Worm (Caenorhabditis elegans) whole organism, L4 larva: ENCODE measurements around the gene fbxc-52.

ENCODE experiments used
- D1046.2 ChIP-seq: fragments of 200-800 bp; sonication (Bioruptor generic); IDR thresholded peaks from 2 replicates; pipeline ENCODE4 v1.3.6; 2022; ENCODE audit warnings: missing genetic modification characterization, missing compliant biosample characterization
- F26F4.8 ChIP-seq: fragments of 200-800 bp; sonication (Bioruptor generic); conservative IDR thresholded peaks from 2 replicates; pipeline ENCODE4 v1.3.6; 2022; ENCODE audit warnings: missing genetic modification characterization, missing compliant biosample characterization
- F37D6.2 ChIP-seq: sonication (generic microtip); optimal IDR thresholded peaks from 2 replicates; lab custom pipeline; 2016; ENCODE audit warnings: mild to moderate bottlenecking, missing genetic modification characterization, missing compliant biosample characterization
- F44E2.7 ChIP-seq: fragments of 200-800 bp; sonication (Bioruptor generic); IDR thresholded peaks from 2 replicates; pipeline ENCODE4 v2.1.2; 2022; ENCODE audit warnings: missing genetic modification characterization, missing compliant biosample characterization
- F49E8.2 ChIP-seq: sonication (generic microtip); optimal IDR thresholded peaks from 2 replicates; lab custom pipeline; 2016; ENCODE audit warnings: missing compliant biosample characterization, mild to moderate bottlenecking, missing genetic modification characterization, borderline replicate concordance
- T26A8.4 ChIP-seq: fragments of 200-800 bp; sonication (Bioruptor generic); IDR thresholded peaks from 2 replicates; pipeline ENCODE4 v1.3.6; 2022; ENCODE audit warnings: missing genetic modification characterization, missing compliant biosample characterization
- Y48G9A.11 ChIP-seq: fragments of 200-800 bp; sonication (Bioruptor generic); IDR thresholded peaks from 2 replicates; pipeline ENCODE4 v1.3.6; 2022; ENCODE audit warnings: missing genetic modification reagents, missing genetic modification characterization, missing compliant biosample characterization
- Y5F2A.4 ChIP-seq: fragments of 200-800 bp; sonication (Bioruptor generic); optimal IDR thresholded peaks from 2 replicates; lab custom pipeline; 2018; ENCODE audit warnings: mild to moderate bottlenecking, missing genetic modification characterization, missing compliant biosample characterization
- Y75B8A.6 ChIP-seq: fragments of 200-800 bp; sonication (Bioruptor generic); IDR thresholded peaks from 2 replicates; pipeline ENCODE4 v1.3.6; 2022; ENCODE audit warnings: missing genetic modification reagents, missing genetic modification characterization, missing compliant biosample characterization
- ZK546.5 ChIP-seq, 2 experiments: sonication (generic microtip); optimal IDR thresholded peaks; 2 replicates each; lab custom pipeline; 2017; ENCODE audit warnings: missing biosample characterization in 2 of 2, missing genetic modification characterization in 2 of 2
- aha-1 ChIP-seq: fragments of 150-350 bp; peaks from one replicate; lab custom pipeline; 2014; ENCODE audit warnings: missing biosample characterization, missing genetic modification characterization
- attf-4 ChIP-seq: sonication (generic microtip); optimal IDR thresholded peaks from 3 replicates; lab custom pipeline; 2017; ENCODE audit warnings: missing biosample characterization, missing genetic modification characterization
- ceh-20 ChIP-seq: fragments of 200-800 bp; sonication (Bioruptor generic); IDR thresholded peaks from 2 replicates; pipeline ENCODE4 v1.3.6; 2022; ENCODE audit warnings: missing genetic modification reagents, missing genetic modification characterization, missing compliant biosample characterization
- ceh-32 ChIP-seq: sonication (generic microtip); optimal IDR thresholded peaks from 2 replicates; lab custom pipeline; 2016; ENCODE audit warnings: mild to moderate bottlenecking, missing genetic modification characterization, missing compliant biosample characterization; ENCODE audit not compliant: poor library complexity
- ces-1 ChIP-seq: fragments of 150-350 bp; sonication (generic microtip); optimal IDR thresholded peaks from 4 replicates; lab custom pipeline; 2014; ENCODE audit warnings: missing biosample characterization, missing genetic modification reagents, missing genetic modification characterization
- daf-16 ChIP-seq, 3 experiments: sonication (generic microtip); optimal IDR thresholded peaks; 2 replicates each; lab custom pipeline; 2016 to 2017; ENCODE audit warnings: missing genetic modification characterization in 3 of 3, missing genetic modification reagents in 3 of 3, mild to moderate bottlenecking in 2 of 3, missing compliant biosample characterization in 2 of 3, missing biosample characterization in 1 of 3, moderate library complexity in 1 of 3
- daf-8 ChIP-seq: fragments of 200-800 bp; sonication (Bioruptor generic); IDR thresholded peaks from 2 replicates; pipeline ENCODE4 v1.3.6; 2022; ENCODE audit warnings: missing genetic modification characterization, missing compliant biosample characterization
- dmd-9 ChIP-seq: fragments of 200-800 bp; sonication (Bioruptor generic); IDR thresholded peaks from 2 replicates; pipeline ENCODE4 v1.3.6; 2022; ENCODE audit warnings: missing genetic modification reagents, missing genetic modification characterization, missing compliant biosample characterization
- egl-27 ChIP-seq: sonication (generic microtip); optimal IDR thresholded peaks from 3 replicates; lab custom pipeline; 2017; ENCODE audit warnings: missing biosample characterization, missing genetic modification reagents, missing genetic modification characterization
- fos-1 ChIP-seq: fragments of 150-350 bp; optimal IDR thresholded peaks from 2 replicates; lab custom pipeline; 2014; ENCODE audit warnings: missing biosample characterization, missing genetic modification characterization
- hif-1 ChIP-seq, 2 experiments: sonication (generic microtip); optimal IDR thresholded peaks; 2 replicates each; lab custom pipeline; 2016 to 2017; ENCODE audit warnings: missing compliant biosample characterization in 2 of 2, missing genetic modification characterization in 2 of 2, missing genetic modification reagents in 2 of 2, missing genotype in 2 of 2, mild to moderate bottlenecking in 1 of 2
- hlh-11 ChIP-seq: fragments of 200-800 bp; sonication (Bioruptor generic); optimal IDR thresholded peaks from 2 replicates; lab custom pipeline; 2018; ENCODE audit warnings: mild to moderate bottlenecking, missing genetic modification characterization, missing compliant biosample characterization
- hlh-30 ChIP-seq: sonication (generic microtip); optimal IDR thresholded peaks from 2 replicates; lab custom pipeline; 2017; ENCODE audit warnings: antibody characterized with exemption, mild to moderate bottlenecking, missing genetic modification characterization, missing compliant biosample characterization; ENCODE audit not compliant: insufficient read depth
- jun-1 ChIP-seq: fragments of 150-350 bp; optimal IDR thresholded peaks from 2 replicates; lab custom pipeline; 2014; ENCODE audit warnings: missing biosample characterization, missing genetic modification reagents, missing genetic modification characterization
- lim-7 ChIP-seq: fragments of 200-800 bp; sonication (Bioruptor generic); IDR thresholded peaks from 2 replicates; pipeline ENCODE4 v1.3.6; 2022; ENCODE audit warnings: missing genetic modification characterization, missing compliant biosample characterization
- lin-1 ChIP-seq: fragments of 200-800 bp; sonication (Bioruptor generic); IDR thresholded peaks from 2 replicates; pipeline ENCODE4 v1.3.6; 2022; ENCODE audit warnings: missing genetic modification reagents, missing genetic modification characterization, missing compliant biosample characterization
- lin-13 ChIP-seq: fragments of 150-350 bp; optimal IDR thresholded peaks from 2 replicates; lab custom pipeline; 2014; ENCODE audit warnings: missing biosample characterization, missing genetic modification reagents, missing genetic modification characterization
- lin-29 ChIP-seq: fragments of 200-800 bp; sonication (Bioruptor generic); IDR thresholded peaks from 2 replicates; pipeline ENCODE4 v1.3.6; 2022; ENCODE audit warnings: missing genetic modification reagents, missing genetic modification characterization, missing compliant biosample characterization
- lin-38 ChIP-seq: fragments of 200-800 bp; sonication (Bioruptor generic); IDR thresholded peaks from 2 replicates; pipeline ENCODE4 v1.3.6; 2022; ENCODE audit warnings: missing genetic modification reagents, missing genetic modification characterization, missing compliant biosample characterization
- lin-39 ChIP-seq: fragments of 150-350 bp; optimal IDR thresholded peaks from 2 replicates; lab custom pipeline; 2014; ENCODE audit warnings: missing biosample characterization, missing genetic modification reagents, missing genetic modification characterization
- lir-3 ChIP-seq: sonication (generic microtip); optimal IDR thresholded peaks from 2 replicates; lab custom pipeline; 2016; ENCODE audit warnings: mild to moderate bottlenecking, missing genetic modification characterization, missing compliant biosample characterization
- lsy-2 ChIP-seq, 2 experiments: fragments of 150-350 bp in 1 of 2; sonication (generic microtip) in 1 of 2; optimal IDR thresholded peaks; 2 replicates each; lab custom pipeline; 2014 to 2017; ENCODE audit warnings: missing biosample characterization in 2 of 2, missing genetic modification characterization in 2 of 2
- madf-9 ChIP-seq: fragments of 200-800 bp; sonication (Bioruptor generic); conservative IDR thresholded peaks from 2 replicates; pipeline ENCODE4 v1.3.6; 2022; ENCODE audit warnings: missing genetic modification reagents, missing genetic modification characterization, missing compliant biosample characterization
- mdt-29 ChIP-seq: fragments of 200-800 bp; sonication (Bioruptor generic); IDR thresholded peaks from 2 replicates; pipeline ENCODE4 v1.3.6; 2022; ENCODE audit warnings: missing genetic modification reagents, missing genetic modification characterization, missing compliant biosample characterization
- mep-1 ChIP-seq: fragments of 150-350 bp; sonication (generic microtip); optimal IDR thresholded peaks from 3 replicates; lab custom pipeline; 2014; ENCODE audit warnings: missing biosample characterization, missing genetic modification characterization
- mes-2 ChIP-seq: sonication (generic microtip); optimal IDR thresholded peaks from 2 replicates; lab custom pipeline; 2016; ENCODE audit warnings: missing genotype, mild to moderate bottlenecking, missing genetic modification characterization, missing compliant biosample characterization; ENCODE audit not compliant: poor library complexity, severe bottlenecking
- nhr-10 ChIP-seq: fragments of 150-350 bp; optimal IDR thresholded peaks from 2 replicates; lab custom pipeline; 2014; ENCODE audit warnings: missing biosample characterization, missing genetic modification characterization
- nhr-111 ChIP-seq: fragments of 200-800 bp; sonication (Bioruptor generic); optimal IDR thresholded peaks from 2 replicates; lab custom pipeline; 2018; ENCODE audit warnings: mild to moderate bottlenecking, missing genetic modification characterization, missing compliant biosample characterization
- nhr-237 ChIP-seq: sonication (generic microtip); optimal IDR thresholded peaks from 2 replicates; lab custom pipeline; 2017; ENCODE audit warnings: missing biosample characterization, missing genetic modification characterization
- nhr-25 ChIP-seq: sonication (generic microtip); optimal IDR thresholded peaks from 2 replicates; lab custom pipeline; 2017; ENCODE audit warnings: missing genetic modification characterization, mild to moderate bottlenecking, missing compliant biosample characterization, antibody characterized with exemption, moderate library complexity, borderline replicate concordance; ENCODE audit not compliant: insufficient read depth
- nhr-28 ChIP-seq: fragments of 150-350 bp; optimal IDR thresholded peaks from 2 replicates; lab custom pipeline; 2014; ENCODE audit warnings: missing biosample characterization, missing genetic modification characterization
- nhr-41 ChIP-seq: fragments of 200-800 bp; sonication (Bioruptor generic); IDR thresholded peaks from 2 replicates; pipeline ENCODE4 v1.3.6; 2022; ENCODE audit warnings: missing genetic modification reagents, missing genetic modification characterization, missing compliant biosample characterization
- nhr-6 ChIP-seq: fragments of 150-350 bp; optimal IDR thresholded peaks from 2 replicates; lab custom pipeline; 2014; ENCODE audit warnings: missing biosample characterization, missing genetic modification characterization
- nhr-76 ChIP-seq: fragments of 150-350 bp; optimal IDR thresholded peaks from 2 replicates; lab custom pipeline; 2014; ENCODE audit warnings: missing biosample characterization, missing genetic modification characterization
- nhr-77 ChIP-seq: fragments of 150-350 bp; optimal IDR thresholded peaks from 2 replicates; lab custom pipeline; 2014; ENCODE audit warnings: missing biosample characterization, missing genetic modification characterization
- saeg-2 ChIP-seq: fragments of 200-800 bp; sonication (Bioruptor generic); IDR thresholded peaks from 2 replicates; pipeline ENCODE4 v1.3.6; 2022; ENCODE audit warnings: missing genetic modification reagents, missing genetic modification characterization, missing compliant biosample characterization
- sdz-12 ChIP-seq: fragments of 200-800 bp; sonication (Bioruptor generic); optimal IDR thresholded peaks from 2 replicates; lab custom pipeline; 2018; ENCODE audit warnings: mild to moderate bottlenecking, missing genetic modification characterization, missing compliant biosample characterization
- snpc-1.2 ChIP-seq: fragments of 200-800 bp; sonication (Bioruptor generic); IDR thresholded peaks from 2 replicates; pipeline ENCODE4 v1.3.6; 2022; ENCODE audit warnings: missing genetic modification reagents, missing genetic modification characterization, missing compliant biosample characterization
- snpc-4 ChIP-seq: fragments of 150-350 bp; optimal IDR thresholded peaks from 2 replicates; lab custom pipeline; 2014; ENCODE audit warnings: missing biosample characterization, missing genetic modification characterization
- unc-39 ChIP-seq: sonication (generic microtip); optimal IDR thresholded peaks from 2 replicates; lab custom pipeline; 2017; ENCODE audit warnings: missing biosample characterization, missing genetic modification characterization
- zip-11 ChIP-seq: fragments of 200-800 bp; sonication (Bioruptor generic); IDR thresholded peaks from 2 replicates; pipeline ENCODE4 v1.3.6; 2022; ENCODE audit warnings: missing genetic modification characterization, missing compliant biosample characterization

fbxc-52 gene

ce11 chrII:3682770-3683234, 34.3 kb upstream of the fbxc-52 start, which contains the start of gene F19B10.1 (continued):
- TF ChIP-seq mes-2: peak; percentile 86
- peak; percentile 8 for TF ChIP-seq nhr-77 (tag; lab: Kevin White, UChicago)
- TF ChIP-seq nhr-10: no peak
- no peak for TF ChIP-seq lsy-2 (tag; optimal IDR thresholded peaks at IDR 0.05; lab: Kevin White, UChicago)
- TF ChIP-seq lin-1 (GFP tag; lab: Robert Waterston, UW): no peak
- TF ChIP-seq Y48G9A.11 (GFP tag; lab: Robert Waterston, UW): no peak
- TF ChIP-seq nhr-237 (tag; lab: Kevin White, UChicago): no peak
- TF ChIP-seq lin-38: no peak
- no peak for TF ChIP-seq jun-1 (tag; lab: Kevin White, UChicago)
- TF ChIP-seq lim-7 (GFP tag; lab: Robert Waterston, UW): no peak
- no peak for TF ChIP-seq lin-39 (tag; lab: Kevin White, UChicago)
- TF ChIP-seq F44E2.7 (GFP tag; lab: Robert Waterston, UW): no peak
- TF ChIP-seq sdz-12: no peak
- TF ChIP-seq nhr-41 (GFP tag; lab: Robert Waterston, UW): no peak
- TF ChIP-seq mdt-29: no peak
- TF ChIP-seq nhr-76 (tag; lab: Kevin White, UChicago): no peak
- TF ChIP-seq Y5F2A.4 (GFP tag; lab: Kevin White, UChicago): no peak
- TF ChIP-seq lin-13 (GFP tag; lab: Kevin White, UChicago): peak; percentile 41
- TF ChIP-seq F37D6.2 (tag; lab: Kevin White, UChicago): no peak
- TF ChIP-seq ceh-32 (tag; lab: Kevin White, UChicago): no peak
- no peak for TF ChIP-seq zip-11 (GFP tag; lab: Robert Waterston, UW)
- TF ChIP-seq unc-39 (tag; lab: Kevin White, UChicago): no peak
- no peak for TF ChIP-seq lir-3 (tag; lab: Kevin White, UChicago)
- no peak for TF ChIP-seq mep-1
- peak; percentile 24; the same call in 1 of the 2 replicates for TF ChIP-seq ceh-20 (GFP tag; lab: Robert Waterston, UW)
- no peak for TF ChIP-seq daf-16 (GFP tag; optimal IDR thresholded peaks at IDR 0.05; lab: Kevin White, UChicago)
- TF ChIP-seq daf-16 (tag; optimal IDR thresholded peaks at IDR 0.05; lab: Kevin White, UChicago): no peak
- no peak for TF ChIP-seq dmd-9 (GFP tag; lab: Robert Waterston, UW)
- no peak for TF ChIP-seq ZK546.5 (tag; optimal IDR thresholded peaks at IDR 0.05; lab: Kevin White, UChicago)
- no peak for TF ChIP-seq nhr-111
- TF ChIP-seq hif-1 (tag; optimal IDR thresholded peaks at IDR 0.05; lab: Kevin White, UChicago): no peak
- no peak for TF ChIP-seq Y75B8A.6 (GFP tag; lab: Robert Waterston, UW)
- TF ChIP-seq madf-9 (GFP tag; lab: Robert Waterston, UW): no peak
- TF ChIP-seq hlh-30 (tag; lab: Kevin White, UChicago): peak; percentile 100
- peak; percentile 71 for TF ChIP-seq nhr-28 (tag; lab: Kevin White, UChicago)
- no peak for TF ChIP-seq saeg-2 (GFP tag; lab: Robert Waterston, UW)
- TF ChIP-seq fos-1: no peak
- TF ChIP-seq F26F4.8 (GFP tag; lab: Robert Waterston, UW): no peak
- TF ChIP-seq D1046.2: no peak
- TF ChIP-seq hlh-11 (tag; lab: Kevin White, UChicago): peak; percentile 74
- TF ChIP-seq egl-27: no peak
- TF ChIP-seq aha-1 (tag; lab: Kevin White, UChicago): no peak
- TF ChIP-seq attf-4: no peak
- no peak for TF ChIP-seq nhr-6
- no peak for TF ChIP-seq snpc-1.2 (GFP tag; lab: Robert Waterston, UW)
- TF ChIP-seq F49E8.2 (tag; lab: Kevin White, UChicago): no peak
- TF ChIP-seq ces-1: no peak
- no peak for TF ChIP-seq daf-8
- TF ChIP-seq nhr-25 (tag; lab: Kevin White, UChicago): peak; percentile 9
- no peak for TF ChIP-seq lin-29 (GFP tag; lab: Robert Waterston, UW)
- TF ChIP-seq snpc-4 (tag; lab: Kevin White, UChicago): no peak
- no peak for TF ChIP-seq T26A8.4 (GFP tag; lab: Robert Waterston, UW)
